Fruit fly (Drosophila melanogaster) whole organism, embryonic: ENCODE data around the gene CG2256.

ENCODE experiments used
- Atf3 ChIP-seq: fragments of 200-800 bp; sonication (Bioruptor generic); optimal IDR thresholded peaks from 3 replicates; lab custom pipeline; 2016; ENCODE audit warnings: missing biosample characterization, missing genetic modification characterization
- CG10147 ChIP-seq: fragments of 200-800 bp; sonication (Bioruptor generic); optimal IDR thresholded peaks from 2 replicates; lab custom pipeline; 2019; ENCODE audit warnings: missing biosample characterization, mild to moderate bottlenecking, missing genetic modification characterization, moderate library complexity
- CG10321 ChIP-seq: fragments of 200-800 bp; sonication (Bioruptor generic); IDR thresholded peaks from 2 replicates; pipeline ENCODE4 v1.3.6; 2022; ENCODE audit warnings: missing biosample characterization, missing genetic modification characterization
- CG10366 ChIP-seq: fragments of 200-800 bp; sonication (Bioruptor generic); IDR thresholded peaks from 2 replicates; pipeline ENCODE4 v1.3.6; 2022; ENCODE audit warnings: missing biosample characterization, missing genetic modification characterization
- CG10543 ChIP-seq: fragments of 200-800 bp; sonication (Bioruptor generic); optimal IDR thresholded peaks from 3 replicates; lab custom pipeline; 2017; ENCODE audit warnings: missing biosample characterization, mild to moderate bottlenecking, missing genetic modification characterization, moderate library complexity
- CG11398 ChIP-seq: fragments of 200-800 bp; sonication (Bioruptor generic); optimal IDR thresholded peaks from 2 replicates; lab custom pipeline; 2016; ENCODE audit warnings: missing biosample characterization, missing genetic modification characterization
- CG11695 ChIP-seq: fragments of 200-800 bp; sonication (Bioruptor generic); IDR thresholded peaks from 3 replicates; pipeline ENCODE4 v1.3.6; 2022; ENCODE audit warnings: missing biosample characterization, missing genetic modification characterization
- CG12236 ChIP-seq: fragments of 200-800 bp; sonication (Bioruptor generic); optimal IDR thresholded peaks from 2 replicates; lab custom pipeline; 2016; ENCODE audit warnings: missing biosample characterization, missing genetic modification characterization
- CG12299 ChIP-seq: fragments of 200-800 bp; sonication (Bioruptor generic); optimal IDR thresholded peaks from 2 replicates; lab custom pipeline; 2018; ENCODE audit warnings: missing biosample characterization, mild to moderate bottlenecking, missing genetic modification characterization
- CG12391 ChIP-seq: fragments of 200-800 bp; sonication (Bioruptor generic); optimal IDR thresholded peaks from 3 replicates; lab custom pipeline; 2018; ENCODE audit warnings: missing biosample characterization, mild to moderate bottlenecking, missing genetic modification characterization, moderate library complexity
- CG13624 ChIP-seq: fragments of 200-800 bp; sonication (Bioruptor generic); optimal IDR thresholded peaks from 2 replicates; lab custom pipeline; 2016; ENCODE audit warnings: missing biosample characterization, missing genetic modification characterization
- CG1602 ChIP-seq: fragments of 200-800 bp; sonication (Bioruptor generic); optimal IDR thresholded peaks from 3 replicates; lab custom pipeline; 2016; ENCODE audit warnings: missing biosample characterization, missing genetic modification characterization
- CG17829 ChIP-seq: fragments of 200-800 bp; optimal IDR thresholded peaks from 2 replicates; lab custom pipeline; 2019; ENCODE audit warnings: missing biosample characterization, mild to moderate bottlenecking, missing genetic modification characterization, moderate library complexity
- CG17912 ChIP-seq: fragments of 200-800 bp; sonication (Bioruptor generic); optimal IDR thresholded peaks from 2 replicates; lab custom pipeline; 2018; ENCODE audit warnings: missing biosample characterization, mild to moderate bottlenecking, missing genetic modification characterization
- CG2120 ChIP-seq: fragments of 200-800 bp; sonication (Bioruptor generic); optimal IDR thresholded peaks from 3 replicates; lab custom pipeline; 2016; ENCODE audit warnings: missing biosample characterization, missing genetic modification characterization
- CG3995 ChIP-seq: fragments of 200-800 bp; sonication (Bioruptor generic); optimal IDR thresholded peaks from 3 replicates; lab custom pipeline; 2016; ENCODE audit warnings: missing biosample characterization, missing genetic modification characterization
- CG6175 ChIP-seq: fragments of 200-800 bp; sonication (Bioruptor generic); IDR thresholded peaks from 3 replicates; pipeline ENCODE4 v1.3.6; 2022; ENCODE audit warnings: missing biosample characterization, missing genetic modification characterization
- CG6683 ChIP-seq: fragments of 200-800 bp; sonication (Bioruptor generic); optimal IDR thresholded peaks from 2 replicates; lab custom pipeline; 2017; ENCODE audit warnings: missing biosample characterization, mild to moderate bottlenecking, missing genetic modification characterization, missing genetic modification reagents
- CG6813 ChIP-seq: fragments of 200-800 bp; sonication (Bioruptor generic); optimal IDR thresholded peaks from 2 replicates; lab custom pipeline; 2017; ENCODE audit warnings: missing biosample characterization, missing genetic modification characterization, mild to moderate bottlenecking, moderate library complexity, missing genetic modification reagents
- CG8478 ChIP-seq: fragments of >200 bp; optimal IDR thresholded peaks from 2 replicates; lab custom pipeline; 2018
- CG9727 ChIP-seq: fragments of 200-800 bp; sonication (Bioruptor generic); optimal IDR thresholded peaks from 3 replicates; lab custom pipeline; 2017; ENCODE audit warnings: missing biosample characterization, mild to moderate bottlenecking, missing genetic modification characterization
- Chrac-16 ChIP-seq: fragments of 200-800 bp; sonication (Bioruptor generic); optimal IDR thresholded peaks from 3 replicates; lab custom pipeline; 2016; ENCODE audit warnings: missing biosample characterization, missing genetic modification characterization
- Eip74EF ChIP-seq, 2 experiments: fragments of 200-800 bp in 1 of 2; fragments of >200 bp in 1 of 2; sonication (Bioruptor generic) in 1 of 2; optimal IDR thresholded peaks; 2 replicates each; lab custom pipeline; 2017 to 2019; ENCODE audit warnings: missing biosample characterization in 2 of 2, missing genetic modification characterization in 2 of 2, mild to moderate bottlenecking in 1 of 2, moderate library complexity in 1 of 2
- HmgD ChIP-seq: fragments of 200-800 bp; sonication (Bioruptor generic); optimal IDR thresholded peaks from 3 replicates; lab custom pipeline; 2016; ENCODE audit warnings: missing biosample characterization, missing genetic modification characterization
- Lpt ChIP-seq: fragments of >200 bp; optimal IDR thresholded peaks from 2 replicates; lab custom pipeline; 2018; ENCODE audit warnings: missing biosample characterization, missing genetic modification characterization
- NC2β ChIP-seq: fragments of 200-800 bp; sonication (Bioruptor generic); optimal IDR thresholded peaks from 2 replicates; lab custom pipeline; 2016; ENCODE audit warnings: missing biosample characterization, missing genetic modification characterization
- NFAT ChIP-seq: fragments of 200-800 bp; sonication (Bioruptor generic); IDR thresholded peaks from 2 replicates; pipeline ENCODE4 v1.3.6; 2022; ENCODE audit warnings: missing biosample characterization, missing genetic modification characterization
- Nf-YB ChIP-seq: fragments of 200-800 bp; sonication (Bioruptor generic); optimal IDR thresholded peaks from 3 replicates; lab custom pipeline; 2019; ENCODE audit warnings: missing biosample characterization, mild to moderate bottlenecking, missing genetic modification characterization, moderate library complexity
- Nf-YC ChIP-seq: fragments of 200-800 bp; optimal IDR thresholded peaks from 3 replicates; lab custom pipeline; 2019; ENCODE audit warnings: missing biosample characterization, mild to moderate bottlenecking, missing genetic modification characterization, moderate library complexity
- Oaz ChIP-seq: fragments of 200-800 bp; sonication (Bioruptor generic); IDR thresholded peaks from 2 replicates; pipeline ENCODE4 v1.3.6; 2022; ENCODE audit warnings: missing biosample characterization, missing genetic modification characterization
- Pdp1 ChIP-seq, 2 experiments: fragments of 200-800 bp; sonication (Bioruptor generic); optimal IDR thresholded peaks; 3 replicates each; lab custom pipeline; 2016; ENCODE audit warnings: missing biosample characterization in 2 of 2, missing genetic modification characterization in 2 of 2, mild to moderate bottlenecking in 1 of 2, moderate library complexity in 1 of 2
- Poxn ChIP-seq: fragments of 200-800 bp; sonication (Bioruptor generic); IDR thresholded peaks from 2 replicates; pipeline ENCODE4 v1.3.6; 2022; ENCODE audit warnings: missing biosample characterization, missing genetic modification characterization
- Spps ChIP-seq: fragments of 200-800 bp; sonication (Bioruptor generic); optimal IDR thresholded peaks from 2 replicates; lab custom pipeline; 2018; ENCODE audit warnings: missing biosample characterization, mild to moderate bottlenecking, missing genetic modification characterization
- fd64A ChIP-seq: fragments of 200-800 bp; sonication (Bioruptor generic); optimal IDR thresholded peaks from 3 replicates; lab custom pipeline; 2018; ENCODE audit warnings: missing biosample characterization, mild to moderate bottlenecking, missing genetic modification characterization
- otp ChIP-seq: fragments of 200-800 bp; sonication (Bioruptor generic); IDR thresholded peaks from 3 replicates; pipeline ENCODE4, ENCODE4 v1.3.6; 2022; ENCODE audit warnings: missing biosample characterization, missing genetic modification characterization
- phol ChIP-seq: fragments of 200-800 bp; sonication (Bioruptor generic); optimal IDR thresholded peaks from 3 replicates; lab custom pipeline; 2018; ENCODE audit warnings: missing biosample characterization, mild to moderate bottlenecking, missing genetic modification characterization, moderate library complexity
- sc ChIP-seq, 3 experiments: fragments of >200 bp in 2 of 3; fragments of 200-800 bp in 1 of 3; sonication (Bioruptor generic) in 1 of 3; optimal IDR thresholded peaks; 2 replicates in 2 of 3; 3 replicates in 1 of 3; lab custom pipeline; 2017; ENCODE audit warnings: mild to moderate bottlenecking in 1 of 3, missing biosample characterization in 1 of 3, missing genetic modification characterization in 1 of 3, missing genetic modification reagents in 1 of 3
- sd ChIP-seq: fragments of 200-800 bp; sonication (Bioruptor generic); optimal IDR thresholded peaks from 3 replicates; lab custom pipeline; 2018; ENCODE audit warnings: missing biosample characterization, mild to moderate bottlenecking, missing genetic modification characterization, moderate library complexity
- sens ChIP-seq: fragments of 200-800 bp; sonication (Bioruptor generic); peaks from one replicate; lab custom pipeline; 2016; ENCODE audit warnings: missing biosample characterization, missing genetic modification characterization
- usp ChIP-seq: fragments of >200 bp; optimal IDR thresholded peaks from 2 replicates; lab custom pipeline; 2017; ENCODE audit warnings: missing biosample characterization, missing genetic modification characterization
- zfh2 ChIP-seq: fragments of 200-800 bp; sonication (Bioruptor generic); optimal IDR thresholded peaks from 2 replicates; lab custom pipeline; 2016; ENCODE audit warnings: missing biosample characterization, missing genetic modification characterization

CG2256 gene

DNA sequence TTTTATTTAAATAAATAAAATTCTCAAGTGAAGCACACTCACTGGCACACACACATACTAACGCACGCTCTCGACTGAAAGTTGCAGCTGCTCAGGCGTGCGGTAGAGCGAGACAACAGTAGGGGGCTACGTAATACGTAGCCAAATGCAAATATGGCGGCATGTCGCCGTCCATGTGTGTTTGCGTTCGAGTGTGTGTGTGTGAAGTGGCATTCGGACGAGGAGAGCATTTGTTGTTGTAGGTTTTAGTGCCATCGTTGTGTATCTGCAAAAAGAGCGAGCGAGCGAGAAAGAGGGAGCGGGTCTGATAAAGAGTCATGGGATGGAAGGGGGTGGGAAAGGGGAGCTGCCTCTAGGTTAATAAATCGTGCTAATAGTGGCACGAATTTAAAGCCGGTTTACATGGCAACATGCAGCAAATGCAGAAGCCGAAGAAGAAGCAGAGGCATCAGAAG, 28.5 kb downstream of the CG2256 start (continued):
- peak; percentile 12 for TF ChIP-seq CG6683 (GFP tag; lab: Kevin White, UChicago)
- no peak for TF ChIP-seq Lpt (GFP tag; lab: Kevin White, UChicago)
- no peak for TF ChIP-seq fd64A (GFP tag; lab: Kevin White, UChicago)
- no peak for TF ChIP-seq CG10147 (GFP tag; lab: Kevin White, UChicago)
- peak; percentile 2 for TF ChIP-seq CG12391 (tag; lab: Kevin White, UChicago)
- peak; percentile 72 for TF ChIP-seq CG8478 (lab: Kevin White, UChicago)
- no peak for TF ChIP-seq CG11695
- TF ChIP-seq Oaz (GFP tag; lab: Robert Waterston, UW) = no peak
- peak; percentile 67 for TF ChIP-seq CG10543 (GFP tag; lab: Kevin White, UChicago)
- no peak for TF ChIP-seq Chrac-16 (GFP tag; lab: Kevin White, UChicago)
- TF ChIP-seq usp (GFP tag; lab: Kevin White, UChicago) = no peak
- peak; percentile 97 for TF ChIP-seq phol (tag; lab: Kevin White, UChicago)
- TF ChIP-seq Nf-YB (GFP tag; lab: Kevin White, UChicago) = no peak
- peak; percentile 95 for TF ChIP-seq CG10321
- no peak for TF ChIP-seq CG2120 (GFP tag; lab: Kevin White, UChicago)
- TF ChIP-seq CG17912 (GFP tag; lab: Kevin White, UChicago) = peak; percentile 13
- no peak for TF ChIP-seq NC2β
- no peak for TF ChIP-seq CG1602
- peak; percentile 20 for TF ChIP-seq CG17829 (tag; lab: Kevin White, UChicago)
- TF ChIP-seq NFAT (GFP tag; lab: Robert Waterston, UW) = no peak
- TF ChIP-seq CG12299 = no peak
- TF ChIP-seq CG6175 (GFP tag; lab: Robert Waterston, UW) = peak; percentile 73; the same call in 2 of the 3 replicates
- peak; percentile 67 for TF ChIP-seq sd (tag; lab: Kevin White, UChicago)
- no peak for TF ChIP-seq Spps (tag; lab: Kevin White, UChicago)
- peak; percentile 35 for TF ChIP-seq Nf-YC (tag; lab: Kevin White, UChicago)
- no peak for TF ChIP-seq CG9727
- TF ChIP-seq otp = 0 out of 3 replicates have a peak, but pooled peaks have one; percentile 34
- no peak for TF ChIP-seq CG10366
- TF ChIP-seq Pdp1 (GFP tag; optimal IDR thresholded peaks at IDR 0.05; lab: Kevin White, UChicago) = peak in 1 of 2 experiments; percentile 87
- TF ChIP-seq Poxn = no peak
- TF ChIP-seq CG3995 (GFP tag; lab: Kevin White, UChicago) = no peak
- TF ChIP-seq CG6813 (GFP tag; lab: Kevin White, UChicago) = peak; percentile 29
- TF ChIP-seq zfh2 = no peak
- no peak for TF ChIP-seq sc (optimal IDR thresholded peaks at IDR 0.05; lab: Kevin White, UChicago)
- TF ChIP-seq sc (GFP tag; optimal IDR thresholded peaks at IDR 0.05; lab: Kevin White, UChicago) = no peak
- peak; percentile 87 for TF ChIP-seq sens (GFP tag; lab: Kevin White, UChicago)
- no peak for TF ChIP-seq Atf3 (GFP tag; lab: Kevin White, UChicago)
- no peak for TF ChIP-seq CG11398
- TF ChIP-seq CG13624 (GFP tag; lab: Kevin White, UChicago) = no peak
- no peak for TF ChIP-seq HmgD
- no peak for TF ChIP-seq CG12236 (GFP tag; lab: Kevin White, UChicago)
- no peak for TF ChIP-seq Eip74EF (GFP tag; optimal IDR thresholded peaks at IDR 0.05; lab: Kevin White, UChicago)
- TF ChIP-seq, all 482 proteins: peak for 94
